Worm (Caenorhabditis elegans) whole organism, late embryonic: Measurements from ENCODE around the gene zipt-16.

Source experiments
- hlh-15 ChIP-seq: sonication (generic microtip); optimal IDR thresholded peaks from 2 replicates; lab custom pipeline; 2016; ENCODE audit warnings: missing genetic modification characterization, missing compliant biosample characterization
- ttx-3 ChIP-seq: sonication (generic microtip); optimal IDR thresholded peaks from 2 replicates; lab custom pipeline; 2016; ENCODE audit warnings: missing genetic modification reagents, missing genetic modification characterization, missing compliant biosample characterization

ce11 chrV:11488288-11488687 is 25.5 kb downstream of the zipt-16 start:
- no peak for TF ChIP-seq hlh-15 (tag; lab: Kevin White, UChicago)
- no peak for TF ChIP-seq ttx-3 (tag; lab: Kevin White, UChicago)
